Fruit fly (Drosophila melanogaster): ENCODE data around the gene CG46339.

- TF ChIP-seq CG8478 (optimal IDR thresholded peaks at IDR 0.05) (no peak), CTCF (optimal IDR thresholded peaks at IDR 0.05) (no peak)
These were observed 71.9 kb downstream of the CG46339 start for dm6 chr3R:26987455-26987854.
